Fruit fly (Drosophila melanogaster): ENCODE measurements around the gene CG34179.
A peak's percentile ranks its signal among the peaks of the same experiment; 100 is the strongest.

The CG34179 gene

dm6 chr2L:6086771-6087170, 38.3 kb upstream of the CG34179 start:
- TF ChIP-seq dmrt93B (GFP tag; optimal IDR thresholded peaks at IDR 0.05): no peak
- TF ChIP-seq Dif (GFP tag; optimal IDR thresholded peaks at IDR 0.05; ENCODE audit: partially characterized antibody): peak; percentile 14
- no peak for TF ChIP-seq woc (GFP tag; optimal IDR thresholded peaks at IDR 0.05)
- no peak for TF ChIP-seq CG9705 (GFP tag; optimal IDR thresholded peaks at IDR 0.05)
- peak; percentile 36 for TF ChIP-seq HLH106 (tag; optimal IDR thresholded peaks at IDR 0.05)
- no peak for TF ChIP-seq psq (GFP tag; optimal IDR thresholded peaks at IDR 0.05)
- TF ChIP-seq N (GFP tag; optimal IDR thresholded peaks at IDR 0.05): peak; percentile 57
- TF ChIP-seq OdsH (GFP tag; optimal IDR thresholded peaks at IDR 0.05): peak; percentile 13
- TF ChIP-seq Hr83 (GFP tag; optimal IDR thresholded peaks at IDR 0.05; ENCODE audit: poor library complexity, severe bottlenecking): peak; percentile 40
- no peak for TF ChIP-seq Rel (GFP tag; optimal IDR thresholded peaks at IDR 0.05)
- TF ChIP-seq Rel (tag; optimal IDR thresholded peaks at IDR 0.05): peak; percentile 2

DNA sequence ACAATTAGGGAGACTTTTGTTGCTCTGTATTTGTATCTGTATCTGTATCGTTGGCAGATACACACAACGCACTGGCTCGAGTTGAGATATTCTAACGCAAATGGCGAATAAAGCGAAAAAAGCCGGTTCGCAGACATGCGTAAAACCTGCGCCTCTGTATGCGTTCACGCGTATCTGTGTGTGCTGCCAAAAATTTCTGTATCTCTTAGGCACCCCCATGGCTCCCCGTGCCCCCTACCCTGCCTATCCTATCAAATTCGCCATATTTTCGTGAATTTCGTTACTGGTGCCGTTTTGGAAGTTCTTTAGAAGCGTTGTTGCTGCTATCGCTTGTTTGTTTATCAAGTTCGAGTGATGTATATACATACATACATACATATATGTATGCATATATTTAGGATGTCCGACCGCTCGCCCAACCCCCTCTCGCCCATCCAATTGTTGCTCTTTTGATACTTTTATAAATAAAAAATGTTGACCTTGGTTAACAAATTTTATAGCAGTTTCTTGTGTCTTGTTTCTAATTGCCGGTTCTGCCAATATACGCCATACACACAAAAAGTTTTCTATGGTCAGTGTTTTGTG, 37.3 kb upstream of the CG34179 start:
- peak; percentile 43 for TF ChIP-seq tai (GFP tag; optimal IDR thresholded peaks at IDR 0.05)
- peak; percentile 52 for TF ChIP-seq Dif (GFP tag; optimal IDR thresholded peaks at IDR 0.05; ENCODE audit: partially characterized antibody)
- TF ChIP-seq CrebA (GFP tag; optimal IDR thresholded peaks at IDR 0.05; ENCODE audit: borderline replicate concordance): peak; percentile 42
- peak; percentile 52 for TF ChIP-seq Hr83 (GFP tag; optimal IDR thresholded peaks at IDR 0.05; ENCODE audit: poor library complexity, severe bottlenecking)
- no peak for TF ChIP-seq lola (GFP tag; optimal IDR thresholded peaks at IDR 0.05)
- peak; percentile 66 for TF ChIP-seq Hnf4 (GFP tag; optimal IDR thresholded peaks at IDR 0.05)
- TF ChIP-seq OdsH (GFP tag; optimal IDR thresholded peaks at IDR 0.05): peak; percentile 49
- TF ChIP-seq dmrt93B (GFP tag; optimal IDR thresholded peaks at IDR 0.05): no peak
- peak; percentile 25 for TF ChIP-seq Rel (GFP tag; optimal IDR thresholded peaks at IDR 0.05)
- peak; percentile 40 for TF ChIP-seq Rel (tag; optimal IDR thresholded peaks at IDR 0.05)
- TF ChIP-seq fru (GFP tag; optimal IDR thresholded peaks at IDR 0.05): peak; percentile 41
- peak; percentile 27 for TF ChIP-seq brk (GFP tag; optimal IDR thresholded peaks at IDR 0.05)
- TF ChIP-seq psq (GFP tag; optimal IDR thresholded peaks at IDR 0.05): peak; percentile 48
- TF ChIP-seq br (GFP tag; optimal IDR thresholded peaks at IDR 0.05): peak; percentile 4
- no peak for TF ChIP-seq rgr (GFP tag; optimal IDR thresholded peaks at IDR 0.05)
- TF ChIP-seq HLH106 (tag; optimal IDR thresholded peaks at IDR 0.05): peak; percentile 22
- TF ChIP-seq N (GFP tag; optimal IDR thresholded peaks at IDR 0.05): no peak
- TF ChIP-seq h (GFP tag; optimal IDR thresholded peaks at IDR 0.05): peak; percentile 51
- no peak for TF ChIP-seq sv (GFP tag; optimal IDR thresholded peaks at IDR 0.05)
- no peak for TF ChIP-seq Dfd (GFP tag; optimal IDR thresholded peaks at IDR 0.05)
- TF ChIP-seq foxo (GFP tag; optimal IDR thresholded peaks at IDR 0.05): no peak
- no peak for TF ChIP-seq CG32264 (GFP tag; optimal IDR thresholded peaks at IDR 0.05)
- no peak for TF ChIP-seq CG9705 (GFP tag; optimal IDR thresholded peaks at IDR 0.05)

dm6 chr2L:6084694-6085093, 36.2 kb upstream of the CG34179 start:
- TF ChIP-seq CG32264 (GFP tag; optimal IDR thresholded peaks at IDR 0.05): no peak
- TF ChIP-seq Sp1 (GFP tag; optimal IDR thresholded peaks at IDR 0.05): no peak
- peak; percentile 9 for TF ChIP-seq h (GFP tag; optimal IDR thresholded peaks at IDR 0.05)
- no peak for TF ChIP-seq pan (optimal IDR thresholded peaks at IDR 0.05)
- TF ChIP-seq Hr83 (GFP tag; optimal IDR thresholded peaks at IDR 0.05; ENCODE audit: poor library complexity, severe bottlenecking): peak; percentile 3
- no peak for TF ChIP-seq Rel (GFP tag; optimal IDR thresholded peaks at IDR 0.05)
- TF ChIP-seq Rel (tag; optimal IDR thresholded peaks at IDR 0.05): peak; percentile 49

- TF ChIP-seq Rel (GFP tag; optimal IDR thresholded peaks at IDR 0.05) (no peak), Rel (tag; optimal IDR thresholded peaks at IDR 0.05) (peak; percentile 52), foxo (GFP tag; optimal IDR thresholded peaks at IDR 0.05) (no peak), Hr83 (GFP tag; optimal IDR thresholded peaks at IDR 0.05; ENCODE audit: poor library complexity, severe bottlenecking) (peak; percentile 34), usp (GFP tag; optimal IDR thresholded peaks at IDR 0.05) (no peak), ey (GFP tag; optimal IDR thresholded peaks at IDR 0.05) (no peak), CG32264 (GFP tag; optimal IDR thresholded peaks at IDR 0.05) (no peak), CG9705 (GFP tag; optimal IDR thresholded peaks at IDR 0.05) (no peak), Dfd (GFP tag; optimal IDR thresholded peaks at IDR 0.05) (no peak), tai (GFP tag; optimal IDR thresholded peaks at IDR 0.05) (no peak), CrebA (GFP tag; optimal IDR thresholded peaks at IDR 0.05; ENCODE audit: borderline replicate concordance) (peak; percentile 62), Hr78 (GFP tag; optimal IDR thresholded peaks at IDR 0.05) (no peak), sv (GFP tag; optimal IDR thresholded peaks at IDR 0.05) (no peak), HLH106 (tag; optimal IDR thresholded peaks at IDR 0.05) (no peak), fru (GFP tag; optimal IDR thresholded peaks at IDR 0.05) (no peak), pan (optimal IDR thresholded peaks at IDR 0.05) (no peak), dl (GFP tag; optimal IDR thresholded peaks at IDR 0.05; ENCODE audit: insufficient read depth in 1 of 2, partially characterized antibody in 2 of 2) (no peak), Abd-B (GFP tag; optimal IDR thresholded peaks at IDR 0.05) (no peak), Dif (GFP tag; optimal IDR thresholded peaks at IDR 0.05; ENCODE audit: partially characterized antibody) (peak; percentile 52), Sp1 (GFP tag; optimal IDR thresholded peaks at IDR 0.05) (peak; percentile 16), psq (GFP tag; optimal IDR thresholded peaks at IDR 0.05) (peak; percentile 35), lola (GFP tag; optimal IDR thresholded peaks at IDR 0.05) (no peak), dmrt93B (GFP tag; optimal IDR thresholded peaks at IDR 0.05) (no peak), h (GFP tag; optimal IDR thresholded peaks at IDR 0.05) (peak; percentile 42), Vsx2 (GFP tag; optimal IDR thresholded peaks at IDR 0.05; ENCODE audit: partially characterized antibody) (peak; percentile 30), Mio (GFP tag; optimal IDR thresholded peaks at IDR 0.05) (no peak), Myc (optimal IDR thresholded peaks at IDR 0.05) (no peak), OdsH (GFP tag; optimal IDR thresholded peaks at IDR 0.05) (peak; percentile 29), brk (GFP tag; optimal IDR thresholded peaks at IDR 0.05) (peak; percentile 2), Hnf4 (GFP tag; optimal IDR thresholded peaks at IDR 0.05) (peak; percentile 15), Jra (GFP tag; optimal IDR thresholded peaks at IDR 0.05) (peak; percentile 49), woc (GFP tag; optimal IDR thresholded peaks at IDR 0.05) (no peak), dsf (GFP tag; optimal IDR thresholded peaks at IDR 0.05; ENCODE audit: borderline replicate concordance) (no peak)
Observed at dm6 chr2L:6082936-6083627, 34.6 kb upstream of the CG34179 start.

Data from whole organism, wandering third instar larva.